Worm (Caenorhabditis elegans) whole organism, L4 larva: Measurements from ENCODE around the gene twk-23.
"Not testable (repeated sequence)": the region's sequence is repeated elsewhere in the genome, so short reads cannot be mapped to it uniquely, and the experiment has no call there.

Source experiments
- T20F7.1 ChIP-seq: fragments of 200-800 bp; sonication (Bioruptor generic); optimal IDR thresholded peaks from 2 replicates; lab custom pipeline; 2018; ENCODE audit warnings: mild to moderate bottlenecking, missing genetic modification characterization, missing compliant biosample characterization
- nhr-11 ChIP-seq: fragments of 150-350 bp; optimal IDR thresholded peaks from 2 replicates; lab custom pipeline; 2014; ENCODE audit warnings: missing biosample characterization, missing genetic modification characterization
- nhr-28 ChIP-seq: fragments of 150-350 bp; optimal IDR thresholded peaks from 2 replicates; lab custom pipeline; 2014; ENCODE audit warnings: missing biosample characterization, missing genetic modification characterization
- unc-62 ChIP-seq, 3 experiments: fragments of 150-350 bp in 1 of 3; sonication (generic microtip); optimal IDR thresholded peaks in 2 of 3; peaks in 1 of 3; 1 replicate in 1 of 3; 2 replicates in 2 of 3; lab custom pipeline; 2014 to 2017; ENCODE audit warnings: missing biosample characterization in 3 of 3, missing genetic modification characterization in 3 of 3, missing genetic modification reagents in 3 of 3, missing genotype in 1 of 3

- TF ChIP-seq nhr-11 (tag; lab: Kevin White, UChicago); nhr-28 (tag; lab: Kevin White, UChicago); T20F7.1 (GFP tag; lab: Kevin White, UChicago); unc-62 (GFP tag; optimal IDR thresholded peaks at IDR 0.05 in 1 of 2; lab: Kevin White, UChicago); unc-62 (tag; optimal IDR thresholded peaks at IDR 0.05; lab: Kevin White, UChicago): not testable (repeated sequence)
These were observed 27.5 kb downstream of the twk-23 start for ce11 chrX:13795879-13796278.
